Worm (Caenorhabditis elegans) whole organism, young adult: ENCODE data around the gene col-148.

Source experiments
- B0019.2 ChIP-seq: fragments of 200-800 bp; sonication (Bioruptor generic); conservative IDR thresholded peaks from 2 replicates; pipeline ENCODE4 v1.3.6; 2022; ENCODE audit warnings: missing genetic modification reagents, missing genetic modification characterization, missing compliant biosample characterization
- B0035.1 ChIP-seq: sonication (generic microtip); optimal IDR thresholded peaks from 2 replicates; lab custom pipeline; 2016; ENCODE audit warnings: missing genetic modification characterization, mild to moderate bottlenecking, missing compliant biosample characterization, missing genotype, missing genetic modification reagents
- B0261.1 ChIP-seq: sonication (generic microtip); optimal IDR thresholded peaks from 2 replicates; lab custom pipeline; 2016; ENCODE audit warnings: mild to moderate bottlenecking, missing genetic modification characterization, moderate library complexity, missing compliant biosample characterization
- C06A6.2 ChIP-seq: fragments of 200-800 bp; sonication (Bioruptor generic); conservative IDR thresholded peaks from 2 replicates; pipeline ENCODE4 v1.3.6; 2022; ENCODE audit warnings: missing genetic modification characterization, missing compliant biosample characterization
- F23B12.7 ChIP-seq: sonication (generic microtip); optimal IDR thresholded peaks from 2 replicates; lab custom pipeline; 2017; ENCODE audit warnings: missing genetic modification characterization, mild to moderate bottlenecking, missing compliant biosample characterization, antibody characterized with exemption, moderate library complexity; ENCODE audit not compliant: insufficient read depth
- F33H1.4 ChIP-seq: fragments of 200-800 bp; sonication (Bioruptor generic); IDR thresholded peaks from 2 replicates; pipeline ENCODE4 v1.3.6; 2022; ENCODE audit warnings: missing genetic modification reagents, missing genetic modification characterization, missing compliant biosample characterization
- F49E8.2 ChIP-seq: sonication (generic microtip); optimal IDR thresholded peaks from 3 replicates; lab custom pipeline; 2017; ENCODE audit warnings: missing genetic modification characterization, mild to moderate bottlenecking, missing compliant biosample characterization, antibody characterized with exemption, moderate library complexity; ENCODE audit not compliant: insufficient read depth
- F52B5.7 ChIP-seq: sonication (generic microtip); optimal IDR thresholded peaks from 2 replicates; lab custom pipeline; 2016; ENCODE audit warnings: mild to moderate bottlenecking, missing genetic modification characterization, missing compliant biosample characterization
- F57A8.1 ChIP-seq: fragments of 200-800 bp; sonication (Bioruptor generic); optimal IDR thresholded peaks from 2 replicates; lab custom pipeline; 2018; ENCODE audit warnings: mild to moderate bottlenecking, missing genetic modification characterization, moderate library complexity, missing compliant biosample characterization
- K12H6.12 ChIP-seq: fragments of 200-800 bp; sonication (Bioruptor generic); optimal IDR thresholded peaks from 2 replicates; lab custom pipeline; 2018; ENCODE audit warnings: mild to moderate bottlenecking, missing genetic modification characterization, missing compliant biosample characterization
- Y53G8AR.9 ChIP-seq: fragments of 200-800 bp; sonication (Bioruptor generic); conservative IDR thresholded peaks from 2 replicates; pipeline ENCODE4 v1.3.6; 2022; ENCODE audit warnings: missing genetic modification reagents, missing genetic modification characterization, missing compliant biosample characterization
- Y56A3A.18 ChIP-seq: fragments of 200-800 bp; sonication (Bioruptor generic); IDR thresholded peaks from 2 replicates; pipeline ENCODE4 v1.3.6; 2022; ENCODE audit warnings: missing genetic modification reagents, missing genetic modification characterization, missing compliant biosample characterization
- Y79H2A.3 ChIP-seq: fragments of 200-800 bp; sonication (Bioruptor generic); conservative IDR thresholded peaks from 2 replicates; pipeline ENCODE4 v1.3.6; 2022; ENCODE audit warnings: missing genetic modification reagents, missing genetic modification characterization, missing compliant biosample characterization
- atf-7 ChIP-seq: sonication (generic microtip); optimal IDR thresholded peaks from 2 replicates; lab custom pipeline; 2017; ENCODE audit warnings: mild to moderate bottlenecking, missing genetic modification characterization, missing compliant biosample characterization
- cebp-2 ChIP-seq: fragments of 200-800 bp; sonication (Bioruptor generic); IDR thresholded peaks from 2 replicates; pipeline ENCODE4 v1.3.6; 2022; ENCODE audit warnings: missing genetic modification characterization, missing compliant biosample characterization
- ceh-100 ChIP-seq: fragments of 200-800 bp; sonication (Bioruptor generic); IDR thresholded peaks from 2 replicates; pipeline ENCODE4 v1.3.6; 2022; ENCODE audit warnings: missing genetic modification reagents, missing genetic modification characterization, missing compliant biosample characterization
- ceh-27 ChIP-seq: fragments of 200-800 bp; sonication (Bioruptor generic); optimal IDR thresholded peaks from 2 replicates; lab custom pipeline; 2018; ENCODE audit warnings: mild to moderate bottlenecking, missing genetic modification characterization, moderate library complexity, missing compliant biosample characterization
- ceh-58 ChIP-seq: fragments of 200-800 bp; sonication (Bioruptor generic); IDR thresholded peaks from 2 replicates; pipeline ENCODE4 v1.3.6; 2022; ENCODE audit warnings: missing genetic modification characterization, missing compliant biosample characterization
- ceh-91 ChIP-seq: fragments of 200-800 bp; sonication (Bioruptor generic); IDR thresholded peaks from 2 replicates; pipeline ENCODE4 v1.3.6; 2022; ENCODE audit warnings: missing genetic modification reagents, missing genetic modification characterization, missing compliant biosample characterization
- chd-7 ChIP-seq: sonication (generic microtip); optimal IDR thresholded peaks from 2 replicates; lab custom pipeline; 2016; ENCODE audit warnings: mild to moderate bottlenecking, missing genetic modification characterization, moderate library complexity, missing compliant biosample characterization
- dox-1 ChIP-seq: fragments of 200-800 bp; sonication (Bioruptor generic); IDR thresholded peaks from 2 replicates; pipeline ENCODE4 v1.3.6; 2022; ENCODE audit warnings: missing genetic modification reagents, missing genetic modification characterization, missing compliant biosample characterization
- dpff-1 ChIP-seq: sonication (generic microtip); optimal IDR thresholded peaks from 2 replicates; lab custom pipeline; 2017; ENCODE audit warnings: mild to moderate bottlenecking, missing genetic modification characterization, missing compliant biosample characterization
- dpl-1 ChIP-seq: fragments of 150-350 bp; optimal IDR thresholded peaks from 2 replicates; lab custom pipeline; 2014; ENCODE audit warnings: missing biosample characterization, missing genetic modification reagents, missing genetic modification characterization
- egl-44 ChIP-seq: fragments of 200-800 bp; sonication (Bioruptor generic); IDR thresholded peaks from 2 replicates; pipeline ENCODE4 v1.3.6; 2022; ENCODE audit warnings: missing genetic modification reagents, missing genetic modification characterization, missing compliant biosample characterization
- egrh-3 ChIP-seq: fragments of 200-800 bp; sonication (Bioruptor generic); IDR thresholded peaks from 2 replicates; pipeline ENCODE4 v1.3.6; 2022; ENCODE audit warnings: missing genetic modification reagents, missing genetic modification characterization, missing compliant biosample characterization
- ets-4 ChIP-seq: fragments of 200-800 bp; sonication (Bioruptor generic); optimal IDR thresholded peaks from 2 replicates; lab custom pipeline; 2018; ENCODE audit warnings: mild to moderate bottlenecking, missing genetic modification characterization, missing compliant biosample characterization
- gei-17 ChIP-seq: fragments of 200-800 bp; sonication (Bioruptor generic); optimal IDR thresholded peaks from 2 replicates; lab custom pipeline; 2018; ENCODE audit warnings: mild to moderate bottlenecking, missing genetic modification characterization, missing compliant biosample characterization
- hlh-12 ChIP-seq: sonication (generic microtip); optimal IDR thresholded peaks from 2 replicates; lab custom pipeline; 2016; ENCODE audit warnings: missing genetic modification characterization, missing compliant biosample characterization
- lin-26 ChIP-seq: fragments of 200-800 bp; sonication (Bioruptor generic); IDR thresholded peaks from 2 replicates; pipeline ENCODE4 v1.3.6; 2022; ENCODE audit warnings: missing genetic modification reagents, missing genetic modification characterization, missing compliant biosample characterization
- lir-1 ChIP-seq: fragments of 200-800 bp; sonication (Bioruptor generic); conservative IDR thresholded peaks from 2 replicates; pipeline ENCODE4 v1.3.6; 2022; ENCODE audit warnings: missing genetic modification reagents, missing genetic modification characterization, missing compliant biosample characterization
- nfya-1 ChIP-seq: sonication (generic microtip); optimal IDR thresholded peaks from 2 replicates; lab custom pipeline; 2017; ENCODE audit warnings: antibody characterized with exemption, missing compliant biosample characterization, missing genetic modification characterization, borderline replicate concordance; ENCODE audit not compliant: insufficient read depth
- nfya-2 ChIP-seq: fragments of 200-800 bp; sonication (Bioruptor generic); IDR thresholded peaks from 2 replicates; pipeline ENCODE4 v1.3.6; 2022; ENCODE audit warnings: missing genetic modification reagents, missing genetic modification characterization, missing compliant biosample characterization
- nhr-179 ChIP-seq: sonication (generic microtip); optimal IDR thresholded peaks from 2 replicates; lab custom pipeline; 2016; ENCODE audit warnings: mild to moderate bottlenecking, missing genetic modification characterization, missing compliant biosample characterization
- rec-8 ChIP-seq, 2 experiments: sonication (generic microtip); optimal IDR thresholded peaks; 2 replicates each; lab custom pipeline; 2016; ENCODE audit warnings: mild to moderate bottlenecking in 2 of 2, missing genetic modification characterization in 2 of 2, missing genetic modification reagents in 2 of 2, missing genotype in 2 of 2, missing biosample characterization in 1 of 2, missing compliant biosample characterization in 1 of 2, moderate library complexity in 1 of 2
- rpc-1 ChIP-seq, 2 experiments: fragments of 150-350 bp in 1 of 2; sonication (generic microtip) in 1 of 2; optimal IDR thresholded peaks; 2 replicates each; lab custom pipeline; 2014 to 2018; ENCODE audit warnings: missing biosample characterization in 1 of 2, missing genetic modification characterization in 1 of 2, missing genetic modification reagents in 1 of 2, missing genotype in 1 of 2
- snpc-1.1 ChIP-seq: sonication (generic microtip); optimal IDR thresholded peaks from 2 replicates; lab custom pipeline; 2017; ENCODE audit warnings: missing genetic modification characterization, mild to moderate bottlenecking, missing compliant biosample characterization, antibody characterized with exemption, moderate library complexity, missing genotype, missing genetic modification reagents; ENCODE audit not compliant: insufficient read depth
- snpc-1.3 ChIP-seq: sonication (generic microtip); optimal IDR thresholded peaks from 2 replicates; lab custom pipeline; 2017; ENCODE audit warnings: missing genetic modification characterization, mild to moderate bottlenecking, missing compliant biosample characterization, antibody characterized with exemption, moderate library complexity, missing genotype, missing genetic modification reagents; ENCODE audit not compliant: insufficient read depth
- tbp1 ChIP-seq: fragments of 200-800 bp; sonication (Bioruptor generic); optimal IDR thresholded peaks from 2 replicates; lab custom pipeline; 2018; ENCODE audit warnings: mild to moderate bottlenecking, missing genetic modification characterization, missing compliant biosample characterization
- ztf-26 ChIP-seq: sonication (generic microtip); optimal IDR thresholded peaks from 2 replicates; lab custom pipeline; 2017; ENCODE audit warnings: missing genetic modification characterization, missing compliant biosample characterization

The col-148 gene

DNA sequence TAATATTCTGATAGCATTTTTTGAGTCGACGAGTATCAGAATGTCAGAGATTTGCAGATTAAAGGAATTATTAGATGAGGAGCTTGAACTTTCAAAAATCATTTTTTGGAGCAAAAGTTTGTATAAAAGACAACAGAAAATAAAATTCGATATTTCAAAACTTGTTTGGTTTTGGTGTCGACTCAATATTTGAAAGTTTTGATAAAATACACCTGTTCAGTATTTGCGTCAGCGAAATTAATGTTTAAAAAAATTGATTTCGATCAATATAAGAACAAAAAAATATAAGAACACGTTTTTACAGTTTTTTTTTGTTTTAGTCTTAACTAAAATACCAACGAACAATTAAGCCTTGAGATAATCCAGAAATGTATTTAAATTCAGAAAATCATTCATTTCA is 20.9 kb upstream of the col-148 start, which contains the start of gene C12D8.13:
C12D8.13 (minus strand) TSS at position 101 of the 400 bp plus-strand sequence.
- no peak for TF ChIP-seq rec-8 (tag; optimal IDR thresholded peaks at IDR 0.05; lab: Kevin White, UChicago)
- no peak for TF ChIP-seq ets-4 (GFP tag; lab: Kevin White, UChicago)
- no peak for TF ChIP-seq ceh-100
- no peak for TF ChIP-seq B0261.1 (tag; lab: Kevin White, UChicago)
- TF ChIP-seq snpc-1.3 (tag; lab: Kevin White, UChicago), result no peak
- no peak for TF ChIP-seq egrh-3 (GFP tag; lab: Robert Waterston, UW)
- TF ChIP-seq tbp1 (GFP tag; lab: Kevin White, UChicago), result no peak
- no peak for TF ChIP-seq gei-17 (GFP tag; lab: Kevin White, UChicago)
- no peak for TF ChIP-seq nfya-2
- TF ChIP-seq Y56A3A.18 (GFP tag; lab: Robert Waterston, UW), result no peak
- TF ChIP-seq ztf-26 (tag; lab: Kevin White, UChicago), result no peak
- no peak for TF ChIP-seq F57A8.1 (GFP tag; lab: Kevin White, UChicago)
- no peak for TF ChIP-seq dpl-1 (GFP tag; lab: Kevin White, UChicago)
- TF ChIP-seq F52B5.7 (tag; lab: Kevin White, UChicago), result no peak
- no peak for TF ChIP-seq nfya-1 (tag; lab: Kevin White, UChicago)
- no peak for TF ChIP-seq lin-26
- TF ChIP-seq cebp-2, result no peak
- TF ChIP-seq Y79H2A.3 (GFP tag; lab: Robert Waterston, UW), result no peak
- TF ChIP-seq, all 124 proteins: peak for 0

- TF ChIP-seq ceh-58, result no peak
- TF ChIP-seq C06A6.2 (GFP tag; lab: Robert Waterston, UW), result no peak
- no peak for TF ChIP-seq K12H6.12 (tag; lab: Kevin White, UChicago)
- no peak for TF ChIP-seq ztf-26 (tag; lab: Kevin White, UChicago)
- TF ChIP-seq Y53G8AR.9 (GFP tag; lab: Robert Waterston, UW), result no peak
- TF ChIP-seq F33H1.4, result no peak
- TF ChIP-seq atf-7 (tag; lab: Kevin White, UChicago), result no peak
- TF ChIP-seq B0035.1 (tag; lab: Kevin White, UChicago), result no peak
- TF ChIP-seq F49E8.2 (tag; lab: Kevin White, UChicago), result no peak
- no peak for TF ChIP-seq F57A8.1 (GFP tag; lab: Kevin White, UChicago)
- no peak for TF ChIP-seq snpc-1.1 (tag; lab: Kevin White, UChicago)
- no peak for TF ChIP-seq dpff-1 (tag; lab: Kevin White, UChicago)
- no peak for TF ChIP-seq egl-44 (GFP tag; lab: Robert Waterston, UW)
- TF ChIP-seq rpc-1 (optimal IDR thresholded peaks at IDR 0.05; lab: Kevin White, UChicago), result no peak
- TF ChIP-seq rpc-1 (tag; optimal IDR thresholded peaks at IDR 0.05; lab: Kevin White, UChicago), result no peak
- TF ChIP-seq ceh-91 (GFP tag; lab: Robert Waterston, UW), result no peak
- no peak for TF ChIP-seq F23B12.7 (tag; lab: Kevin White, UChicago)
- no peak for TF ChIP-seq nhr-179 (tag; lab: Kevin White, UChicago)
- TF ChIP-seq Y56A3A.18 (GFP tag; lab: Robert Waterston, UW), result no peak
- TF ChIP-seq ceh-27, result no peak
Observed at ce11 chrV:10221317-10221716, 20.2 kb upstream of the col-148 start, which contains the start of the genes fipr-5 and fipr-9. Gene fipr-5 (minus strand): TSS chrV:10221417. Gene fipr-9 (plus strand): TSS chrV:10221662.

DNA sequence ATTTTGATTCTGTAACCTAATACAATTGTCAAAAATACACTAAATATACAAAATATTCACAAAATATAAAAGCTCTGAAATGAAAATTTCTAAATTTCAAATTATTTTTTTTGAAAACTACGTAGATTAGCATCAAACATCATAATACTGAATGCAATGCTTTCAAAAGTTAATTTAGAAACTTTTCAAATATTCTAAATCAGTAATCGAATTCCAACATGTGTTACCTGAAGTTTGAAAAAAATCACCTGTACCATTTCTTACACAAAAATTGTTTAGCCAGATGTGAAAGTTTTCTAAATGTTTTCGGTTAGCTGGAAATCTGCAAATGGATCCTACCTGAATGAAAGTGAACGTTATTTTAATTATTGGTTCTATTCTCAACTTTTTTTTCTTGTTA is 19.5 kb upstream of the col-148 start, which contains the start of gene C12D8.20:
C12D8.20 (plus strand) TSS at position 301 of the 400 bp plus-strand sequence.
- TF ChIP-seq B0019.2 (no peak), rpc-1 (optimal IDR thresholded peaks at IDR 0.05; lab: Kevin White, UChicago) (no peak), rpc-1 (tag; optimal IDR thresholded peaks at IDR 0.05; lab: Kevin White, UChicago) (no peak), dox-1 (no peak), hlh-12 (no peak), lir-1 (GFP tag; lab: Robert Waterston, UW) (no peak), Y53G8AR.9 (GFP tag; lab: Robert Waterston, UW) (no peak), chd-7 (tag; lab: Kevin White, UChicago) (no peak)
